Fruit fly (Drosophila melanogaster) whole organism, embryonic: Measurements from ENCODE around the gene CG7565.

ENCODE experiments used
- Abd-B ChIP-seq: fragments of 200-800 bp; sonication (Bioruptor generic); optimal IDR thresholded peaks from 2 replicates; lab custom pipeline; 2018; ENCODE audit warnings: missing biosample characterization, mild to moderate bottlenecking, missing genetic modification characterization, moderate library complexity
- Ada2b ChIP-seq: fragments of 200-800 bp; sonication (Bioruptor generic); IDR thresholded peaks from 2 replicates; pipeline ENCODE4 v1.3.6; 2022; ENCODE audit warnings: missing biosample characterization, missing genetic modification characterization
- Adf1 ChIP-seq: fragments of 200-800 bp; sonication (Bioruptor generic); IDR thresholded peaks from 2 replicates; pipeline ENCODE4 v1.3.6; 2022; ENCODE audit warnings: missing biosample characterization, missing genetic modification characterization
- Awh ChIP-seq: fragments of 200-800 bp; sonication (Bioruptor generic); IDR thresholded peaks from 2 replicates; pipeline ENCODE4, ENCODE4 v1.3.6; 2022; ENCODE audit warnings: missing biosample characterization, missing genetic modification characterization
- BEAF-32 ChIP-seq: fragments of 200-800 bp; sonication (Bioruptor generic); optimal IDR thresholded peaks from 3 replicates; lab custom pipeline; 2017; ENCODE audit warnings: missing biosample characterization, missing genetic modification characterization, mild to moderate bottlenecking, moderate library complexity, missing genetic modification reagents
- Bteb2 ChIP-seq: fragments of 200-800 bp; sonication (Bioruptor generic); optimal IDR thresholded peaks from 2 replicates; lab custom pipeline; 2016; ENCODE audit warnings: missing biosample characterization, missing genetic modification characterization
- CG10979 ChIP-seq: fragments of 200-800 bp; sonication (Bioruptor generic); optimal IDR thresholded peaks from 2 replicates; lab custom pipeline; 2018; ENCODE audit warnings: missing biosample characterization, mild to moderate bottlenecking, missing genetic modification characterization, moderate library complexity
- CG11504 ChIP-seq: fragments of 200-800 bp; sonication (Bioruptor generic); optimal IDR thresholded peaks from 3 replicates; lab custom pipeline; 2019; ENCODE audit warnings: missing biosample characterization, mild to moderate bottlenecking, missing genetic modification characterization, moderate library complexity
- CG11560 ChIP-seq: fragments of 200-800 bp; sonication (Bioruptor generic); IDR thresholded peaks from 3 replicates; pipeline ENCODE4 v1.3.6; 2022; ENCODE audit warnings: missing biosample characterization, missing genetic modification characterization
- CG13624 ChIP-seq: fragments of 200-800 bp; sonication (Bioruptor generic); optimal IDR thresholded peaks from 2 replicates; lab custom pipeline; 2016; ENCODE audit warnings: missing biosample characterization, missing genetic modification characterization
- CG17385 ChIP-seq: fragments of 200-800 bp; sonication (Bioruptor generic); optimal IDR thresholded peaks from 3 replicates; lab custom pipeline; 2018; ENCODE audit warnings: missing biosample characterization, mild to moderate bottlenecking, missing genetic modification characterization
- CG2202 ChIP-seq: fragments of 200-800 bp; sonication (Bioruptor generic); optimal IDR thresholded peaks from 2 replicates; lab custom pipeline; 2018; ENCODE audit warnings: missing biosample characterization, mild to moderate bottlenecking, missing genetic modification characterization
- CG2678 ChIP-seq: fragments of 200-800 bp; sonication (Bioruptor generic); optimal IDR thresholded peaks from 3 replicates; lab custom pipeline; 2019; ENCODE audit warnings: missing biosample characterization, mild to moderate bottlenecking, missing genetic modification characterization, moderate library complexity
- CG2712 ChIP-seq: fragments of 200-800 bp; optimal IDR thresholded peaks from 3 replicates; lab custom pipeline; 2019; ENCODE audit warnings: missing biosample characterization, mild to moderate bottlenecking, missing genetic modification characterization, moderate library complexity
- CG30020 ChIP-seq: fragments of 200-800 bp; optimal IDR thresholded peaks from 2 replicates; lab custom pipeline; 2019; ENCODE audit warnings: missing biosample characterization, mild to moderate bottlenecking, missing genetic modification characterization, moderate library complexity
- CG3847 ChIP-seq: fragments of 200-800 bp; sonication (Bioruptor generic); IDR thresholded peaks from 2 replicates; pipeline ENCODE4 v1.3.6; 2022; ENCODE audit warnings: missing biosample characterization, missing genetic modification characterization
- CG43689 ChIP-seq: fragments of 200-800 bp; sonication (Bioruptor generic); IDR thresholded peaks from 2 replicates; pipeline ENCODE4 v1.3.6; 2022; ENCODE audit warnings: missing biosample characterization, missing genetic modification characterization
- CG4707 ChIP-seq: fragments of 200-800 bp; sonication (Bioruptor generic); optimal IDR thresholded peaks from 2 replicates; lab custom pipeline; 2018; ENCODE audit warnings: missing biosample characterization, mild to moderate bottlenecking, missing genetic modification characterization, moderate library complexity
- CG7372 ChIP-seq: fragments of 200-800 bp; sonication (Bioruptor generic); IDR thresholded peaks from 2 replicates; pipeline ENCODE4 v1.3.6; 2022; ENCODE audit warnings: missing biosample characterization, missing genetic modification characterization
- CG9215 ChIP-seq: fragments of 200-800 bp; sonication (Bioruptor generic); IDR thresholded peaks from 2 replicates; pipeline ENCODE4 v1.3.6; 2022; ENCODE audit warnings: missing biosample characterization, missing genetic modification characterization
- CG9437 ChIP-seq: fragments of 200-800 bp; sonication (Bioruptor generic); optimal IDR thresholded peaks from 2 replicates; lab custom pipeline; 2018; ENCODE audit warnings: missing biosample characterization, mild to moderate bottlenecking, missing genetic modification characterization
- CG9932 ChIP-seq: fragments of 200-800 bp; sonication (Bioruptor generic); IDR thresholded peaks from 2 replicates; pipeline ENCODE4 v1.3.6; 2022; ENCODE audit warnings: missing biosample characterization, missing genetic modification characterization
- CrebB ChIP-seq: fragments of 200-800 bp; sonication (Bioruptor generic); optimal IDR thresholded peaks from 3 replicates; lab custom pipeline; 2018; ENCODE audit warnings: missing biosample characterization, mild to moderate bottlenecking, missing genetic modification characterization
- Deaf1 ChIP-seq: fragments of 200-800 bp; optimal IDR thresholded peaks from 3 replicates; lab custom pipeline; 2019; ENCODE audit warnings: missing biosample characterization, mild to moderate bottlenecking, missing genetic modification characterization, moderate library complexity
- H15 ChIP-seq: fragments of 200-800 bp; sonication (Bioruptor generic); IDR thresholded peaks from 3 replicates; pipeline ENCODE4 v1.3.6; 2022; ENCODE audit warnings: missing biosample characterization, missing genetic modification characterization
- Hsf ChIP-seq: fragments of 200-800 bp; sonication (Bioruptor generic); optimal IDR thresholded peaks from 3 replicates; lab custom pipeline; 2016; ENCODE audit warnings: missing biosample characterization, missing genetic modification characterization
- Med ChIP-seq: fragments of 200-800 bp; sonication (Bioruptor generic); peaks from one replicate; lab custom pipeline; 2016; ENCODE audit warnings: missing biosample characterization, missing genetic modification characterization, mild to moderate bottlenecking, inconsistent platforms, moderate library complexity
- Meics ChIP-seq: fragments of 200-800 bp; sonication (Bioruptor generic); optimal IDR thresholded peaks from 2 replicates; lab custom pipeline; 2017; ENCODE audit warnings: missing biosample characterization, mild to moderate bottlenecking, missing genetic modification characterization
- Sox100B ChIP-seq: fragments of 200-800 bp; sonication (Bioruptor generic); optimal IDR thresholded peaks from 3 replicates; lab custom pipeline; 2018; ENCODE audit warnings: missing biosample characterization, mild to moderate bottlenecking, missing genetic modification characterization
- amos ChIP-seq: fragments of 200-800 bp; sonication (Bioruptor generic); IDR thresholded peaks from 2 replicates; pipeline ENCODE4 v1.3.6; 2022; ENCODE audit warnings: missing biosample characterization, missing genetic modification characterization; ENCODE audit not compliant: partially characterized antibody
- ap ChIP-seq: fragments of 200-800 bp; sonication (Bioruptor generic); IDR thresholded peaks from 2 replicates; pipeline ENCODE4 v1.3.6; 2022; ENCODE audit warnings: missing biosample characterization, missing genetic modification characterization
- cato ChIP-seq: fragments of 200-800 bp; sonication (Bioruptor generic); optimal IDR thresholded peaks from 2 replicates; lab custom pipeline; 2016; ENCODE audit warnings: missing biosample characterization, missing genetic modification characterization, borderline replicate concordance
- caup ChIP-seq: fragments of 200-800 bp; sonication (Bioruptor generic); optimal IDR thresholded peaks from 3 replicates; lab custom pipeline; 2017; ENCODE audit warnings: missing biosample characterization, mild to moderate bottlenecking, missing genetic modification characterization, moderate library complexity; ENCODE audit not compliant: severe bottlenecking
- chinmo ChIP-seq: fragments of 200-800 bp; sonication (Bioruptor generic); IDR thresholded peaks from 4 replicates; pipeline ENCODE4 v1.3.6; 2022; ENCODE audit warnings: missing biosample characterization, missing genetic modification characterization; ENCODE audit not compliant: partially characterized antibody
- danr ChIP-seq: fragments of 200-800 bp; sonication (Bioruptor generic); IDR thresholded peaks from 2 replicates; pipeline ENCODE4 v1.3.6; 2022; ENCODE audit warnings: missing biosample characterization, missing genetic modification characterization
- fd102C ChIP-seq: fragments of 200-800 bp; sonication (Bioruptor generic); optimal IDR thresholded peaks from 2 replicates; lab custom pipeline; 2018; ENCODE audit warnings: missing biosample characterization, mild to moderate bottlenecking, missing genetic modification characterization, moderate library complexity
- gcm2 ChIP-seq: fragments of 200-800 bp; sonication (Bioruptor generic); optimal IDR thresholded peaks from 2 replicates; lab custom pipeline; 2016; ENCODE audit warnings: missing biosample characterization, missing genetic modification characterization
- gsb ChIP-seq: fragments of 200-800 bp; sonication (Bioruptor generic); IDR thresholded peaks from 2 replicates; pipeline ENCODE4 v1.3.6; 2022; ENCODE audit warnings: missing biosample characterization, missing genetic modification characterization
- ind ChIP-seq: fragments of 200-800 bp; sonication (Bioruptor generic); optimal IDR thresholded peaks from 3 replicates; lab custom pipeline; 2016; ENCODE audit warnings: missing biosample characterization, missing genetic modification characterization
- nmo ChIP-seq: fragments of 200-800 bp; sonication (Bioruptor generic); optimal IDR thresholded peaks from 2 replicates; lab custom pipeline; 2018; ENCODE audit warnings: missing biosample characterization, mild to moderate bottlenecking, missing genetic modification characterization, moderate library complexity
- onecut ChIP-seq: fragments of 200-800 bp; sonication (Bioruptor generic); IDR thresholded peaks from 2 replicates; pipeline ENCODE4 v1.3.6; 2022; ENCODE audit warnings: missing biosample characterization, missing genetic modification characterization
- pum ChIP-seq: fragments of 200-800 bp; sonication (Bioruptor generic); optimal IDR thresholded peaks from 2 replicates; lab custom pipeline; 2016; ENCODE audit warnings: missing biosample characterization, missing genetic modification characterization
- row ChIP-seq: fragments of 200-800 bp; sonication (Bioruptor generic); IDR thresholded peaks from 3 replicates; pipeline ENCODE4 v1.3.6; 2022; ENCODE audit warnings: missing biosample characterization, missing genetic modification characterization
- salm ChIP-seq: fragments of 200-800 bp; sonication (Bioruptor generic); optimal IDR thresholded peaks from 2 replicates; lab custom pipeline; 2018; ENCODE audit warnings: missing biosample characterization, mild to moderate bottlenecking, missing genetic modification characterization
- slbo ChIP-seq: fragments of 200-800 bp; sonication (Bioruptor generic); IDR thresholded peaks from 2 replicates; pipeline ENCODE4 v1.3.6; 2022; ENCODE audit warnings: missing biosample characterization, missing genetic modification characterization
- so ChIP-seq: fragments of 200-800 bp; sonication (Bioruptor generic); IDR thresholded peaks from 3 replicates; pipeline ENCODE4 v1.3.6; 2022; ENCODE audit warnings: missing biosample characterization, missing genetic modification characterization
- stwl ChIP-seq: fragments of 200-800 bp; sonication (Bioruptor generic); optimal IDR thresholded peaks from 3 replicates; lab custom pipeline; 2018; ENCODE audit warnings: missing biosample characterization, mild to moderate bottlenecking, missing genetic modification characterization, moderate library complexity
- tll ChIP-seq, 2 experiments: fragments of 200-800 bp in 1 of 2; fragments of >200 bp in 1 of 2; sonication (Bioruptor generic) in 1 of 2; optimal IDR thresholded peaks; 2 replicates each; lab custom pipeline; 2017 to 2019; ENCODE audit warnings: missing biosample characterization in 2 of 2, missing genetic modification characterization in 2 of 2, mild to moderate bottlenecking in 1 of 2, moderate library complexity in 1 of 2
- vnd ChIP-seq: fragments of 200-800 bp; sonication (Bioruptor generic); IDR thresholded peaks from 3 replicates; pipeline ENCODE4 v1.3.6; 2022; ENCODE audit warnings: missing biosample characterization, missing genetic modification characterization; ENCODE audit not compliant: partially characterized antibody
- wek ChIP-seq: fragments of 200-800 bp; sonication (Bioruptor generic); optimal IDR thresholded peaks from 3 replicates; lab custom pipeline; 2018; ENCODE audit warnings: missing biosample characterization, mild to moderate bottlenecking, missing genetic modification characterization, moderate library complexity
- yki ChIP-seq: fragments of >200 bp; optimal IDR thresholded peaks from 3 replicates; lab custom pipeline; 2018

Gene CG7565

DNA sequence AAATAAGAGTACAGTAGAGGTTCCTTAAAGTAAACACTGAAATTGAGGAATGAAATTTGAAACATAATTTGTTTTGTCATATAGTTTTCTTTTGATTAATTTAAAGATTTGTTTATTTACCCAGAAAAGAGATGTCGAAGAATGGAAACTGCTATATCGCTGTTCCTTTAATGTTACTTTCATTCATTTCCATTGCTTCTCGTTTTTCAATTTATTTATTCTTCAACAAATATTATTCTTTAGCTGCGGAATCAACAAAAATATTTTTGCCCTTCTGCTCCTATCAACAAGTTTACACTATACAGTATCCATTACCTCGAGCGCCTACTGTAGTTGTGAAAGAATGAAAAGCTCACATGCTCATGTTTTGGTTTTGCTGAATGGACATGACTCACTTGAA is 15.4 kb downstream of the CG7565 start (continued):
- TF ChIP-seq BEAF-32 (no peak), CG2202 (tag; lab: Kevin White, UChicago) (no peak), CG17385 (GFP tag; lab: Kevin White, UChicago) (no peak), tll (GFP tag; optimal IDR thresholded peaks at IDR 0.05; lab: Kevin White, UChicago) (no peak), CG9437 (GFP tag; lab: Kevin White, UChicago) (peak; percentile 3), CG9215 (GFP tag; lab: Robert Waterston, UW) (no peak), CG9932 (GFP tag; lab: Robert Waterston, UW) (peak; percentile 43; the same call in 1 of the 2 replicates), fd102C (no peak), chinmo (GFP tag; lab: Robert Waterston, UW) (no peak), ap (GFP tag; lab: Robert Waterston, UW) (no peak), Hsf (no peak), gsb (no peak), danr (0 out of 2 replicates have a peak, but pooled peaks have one; percentile 8), Meics (peak; percentile 1), CG30020 (tag; lab: Kevin White, UChicago) (no peak), Med (GFP tag; lab: Kevin White, UChicago) (peak; percentile 83), onecut (GFP tag; lab: Robert Waterston, UW) (no peak), CG13624 (GFP tag; lab: Kevin White, UChicago) (peak; percentile 5), Abd-B (GFP tag; lab: Kevin White, UChicago) (peak; percentile 17), CG10979 (tag; lab: Kevin White, UChicago) (peak; percentile 16), nmo (GFP tag; lab: Kevin White, UChicago) (peak; percentile 11), row (peak; percentile 46; the same call in 2 of the 3 replicates), caup (peak; percentile 4), CG2678 (tag; lab: Kevin White, UChicago) (peak; percentile 65), CG4707 (GFP tag; lab: Kevin White, UChicago) (no peak), salm (tag; lab: Kevin White, UChicago) (no peak), Bteb2 (GFP tag; lab: Kevin White, UChicago) (no peak), CG7372 (GFP tag; lab: Robert Waterston, UW) (no peak), stwl (no peak), ind (GFP tag; lab: Kevin White, UChicago) (peak; percentile 24), CG11560 (no peak), gcm2 (no peak), Ada2b (GFP tag; lab: Robert Waterston, UW) (no peak), slbo (peak; percentile 28; the same call in 1 of the 2 replicates), H15 (GFP tag; lab: Robert Waterston, UW) (no peak), pum (GFP tag; lab: Kevin White, UChicago) (no peak), CG3847 (GFP tag; lab: Robert Waterston, UW) (no peak), CrebB (no peak), CG43689 (GFP tag; lab: Robert Waterston, UW) (no peak), amos (GFP tag; lab: Robert Waterston, UW) (no peak), wek (GFP tag; lab: Kevin White, UChicago) (no peak), Awh (GFP tag; lab: Robert Waterston, UW) (no peak), yki (lab: Kevin White, UChicago) (no peak), vnd (GFP tag; lab: Robert Waterston, UW) (no peak), cato (GFP tag; lab: Kevin White, UChicago) (no peak), CG2712 (tag; lab: Kevin White, UChicago) (peak; percentile 40), Sox100B (GFP tag; lab: Kevin White, UChicago) (peak; percentile 53), Adf1 (GFP tag; lab: Robert Waterston, UW) (no peak), so (no peak), CG11504 (tag; lab: Kevin White, UChicago) (peak; percentile 58), Deaf1 (tag; lab: Kevin White, UChicago) (no peak)
